Worm (Caenorhabditis elegans): ENCODE measurements around the gene M02H5.8.

DNA sequence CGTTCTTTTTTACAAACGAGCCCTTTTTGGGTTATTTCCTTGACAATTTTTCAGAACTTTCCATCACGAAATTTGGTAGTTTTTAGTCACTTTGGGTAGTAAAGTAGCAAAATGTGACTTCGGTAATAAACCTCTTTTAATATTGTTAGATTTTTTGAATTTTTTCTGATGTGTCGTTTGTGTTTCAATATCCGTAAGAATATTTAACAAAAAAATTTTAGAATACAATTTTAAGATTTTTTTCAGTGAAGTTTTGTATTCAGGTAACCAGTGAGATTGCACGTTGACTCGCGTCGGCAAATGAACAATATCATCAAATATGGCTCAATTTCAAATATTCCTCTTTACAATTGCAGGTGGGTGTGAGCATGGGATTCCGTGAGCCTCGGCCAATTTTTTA lies 22.8 kb downstream of the M02H5.8 start, which contains the start of gene srt-31:
- TF ChIP-seq klf-2 (GFP tag; conservative IDR thresholded peaks at IDR 0.05) (no peak), cog-1 (tag; optimal IDR thresholded peaks at IDR 0.05) (no peak), med-1 (GFP tag; optimal IDR thresholded peaks at IDR 0.05; ENCODE audit: insufficient read depth) (no peak), flt-1 (GFP tag; IDR thresholded peaks at IDR 0.05) (no peak), ztf-23 (GFP tag; IDR thresholded peaks at IDR 0.05) (no peak), tab-1 (GFP tag; IDR thresholded peaks at IDR 0.05) (no peak), ztf-29 (GFP tag; IDR thresholded peaks at IDR 0.05) (no peak), ref-1 (GFP tag; conservative IDR thresholded peaks at IDR 0.05) (no peak)
